Worm (Caenorhabditis elegans) whole organism, L1 larva: ENCODE measurements around the gene F54E2.1.

Experiments
- Y116A8C.19 ChIP-seq: sonication (generic microtip); optimal IDR thresholded peaks from 2 replicates; lab custom pipeline; 2016; ENCODE audit warnings: missing compliant biosample characterization, missing genetic modification characterization, borderline replicate concordance
- alr-1 ChIP-seq: fragments of 200-800 bp; sonication (Bioruptor generic); optimal IDR thresholded peaks from 2 replicates; lab custom pipeline; 2018; ENCODE audit warnings: borderline replicate concordance, mild to moderate bottlenecking, missing genetic modification characterization, missing compliant biosample characterization
- aly-2 ChIP-seq: fragments of 150-350 bp; optimal IDR thresholded peaks from 2 replicates; lab custom pipeline; 2014; ENCODE audit warnings: missing biosample characterization, missing genetic modification characterization
- ceh-63 ChIP-seq: fragments of 200-800 bp; sonication (Bioruptor generic); optimal IDR thresholded peaks from 2 replicates; lab custom pipeline; 2018; ENCODE audit warnings: mild to moderate bottlenecking, missing genetic modification characterization, missing compliant biosample characterization
- ceh-8 ChIP-seq: fragments of 200-800 bp; sonication (Bioruptor generic); optimal IDR thresholded peaks from 2 replicates; lab custom pipeline; 2018; ENCODE audit warnings: mild to moderate bottlenecking, missing genetic modification characterization, moderate library complexity, missing compliant biosample characterization
- ceh-88 ChIP-seq: fragments of 200-800 bp; sonication (Bioruptor generic); IDR thresholded peaks from 2 replicates; pipeline ENCODE4 v1.3.6; 2022; ENCODE audit warnings: missing genetic modification characterization, missing compliant biosample characterization
- efl-1 ChIP-seq, 4 experiments: fragments of 150-350 bp; optimal IDR thresholded peaks in 3 of 4; peaks in 1 of 4; 1 replicate in 1 of 4; 2 replicates in 3 of 4; lab custom pipeline; 2014; ENCODE audit warnings: missing biosample characterization in 2 of 4, missing genetic modification characterization in 2 of 4, missing genetic modification reagents in 2 of 4
- efl-3 ChIP-seq: fragments of 200-800 bp; sonication (Bioruptor generic); optimal IDR thresholded peaks from 2 replicates; lab custom pipeline; 2018; ENCODE audit warnings: mild to moderate bottlenecking, missing genetic modification characterization, missing compliant biosample characterization
- egl-13 ChIP-seq: sonication (generic microtip); optimal IDR thresholded peaks from 2 replicates; lab custom pipeline; 2016; ENCODE audit warnings: missing genotype, missing genetic modification reagents, missing genetic modification characterization, missing compliant biosample characterization
- egl-27 ChIP-seq, 2 experiments: fragments of 150-350 bp in 1 of 2; sonication (generic microtip); optimal IDR thresholded peaks; 3 replicates each; lab custom pipeline; 2017 to 2018; ENCODE audit warnings: missing biosample characterization in 2 of 2, missing genetic modification characterization in 2 of 2, missing genetic modification reagents in 2 of 2
- elt-3 ChIP-seq, 6 experiments: fragments of 150-350 bp in 1 of 6; sonication (generic microtip); optimal IDR thresholded peaks; 2 replicates each; lab custom pipeline; 2017 to 2018; ENCODE audit warnings: missing biosample characterization in 6 of 6, missing genetic modification characterization in 6 of 6, inconsistent platforms in 1 of 6
- fkh-4 ChIP-seq: sonication (generic microtip); optimal IDR thresholded peaks from 2 replicates; lab custom pipeline; 2016; ENCODE audit warnings: missing compliant biosample characterization, missing genetic modification characterization, borderline replicate concordance
- fkh-8 ChIP-seq: sonication (generic microtip); optimal IDR thresholded peaks from 2 replicates; lab custom pipeline; 2016; ENCODE audit warnings: mild to moderate bottlenecking, missing genetic modification characterization, missing compliant biosample characterization
- fos-1 ChIP-seq: fragments of 150-350 bp; optimal IDR thresholded peaks from 2 replicates; lab custom pipeline; 2014; ENCODE audit warnings: missing biosample characterization, missing genetic modification characterization
- grh-1 ChIP-seq: fragments of 200-800 bp; sonication (Bioruptor generic); IDR thresholded peaks from 2 replicates; pipeline ENCODE4 v1.3.6; 2022; ENCODE audit warnings: missing genetic modification reagents, missing genetic modification characterization, missing compliant biosample characterization
- lin-15B ChIP-seq: fragments of 150-350 bp; sonication (generic microtip); optimal IDR thresholded peaks from 3 replicates; lab custom pipeline; 2014; ENCODE audit warnings: missing biosample characterization, missing genetic modification characterization
- lir-3 ChIP-seq: sonication (generic microtip); optimal IDR thresholded peaks from 2 replicates; lab custom pipeline; 2016; ENCODE audit warnings: mild to moderate bottlenecking, missing genetic modification characterization, moderate library complexity, missing compliant biosample characterization; ENCODE audit not compliant: poor library complexity
- lsy-2 ChIP-seq, 2 experiments: fragments of 150-350 bp; optimal IDR thresholded peaks; 2 replicates each; lab custom pipeline; 2014; ENCODE audit warnings: missing biosample characterization in 2 of 2, missing genetic modification characterization in 2 of 2
- nhr-12 ChIP-seq: sonication (generic microtip); optimal IDR thresholded peaks from 2 replicates; lab custom pipeline; 2017; ENCODE audit warnings: missing biosample characterization, missing genetic modification characterization
- nhr-20 ChIP-seq: sonication (generic microtip); optimal IDR thresholded peaks from 2 replicates; lab custom pipeline; 2016; ENCODE audit warnings: mild to moderate bottlenecking, missing genetic modification characterization, missing compliant biosample characterization
- nhr-237 ChIP-seq: fragments of 150-350 bp; optimal IDR thresholded peaks from 2 replicates; lab custom pipeline; 2014; ENCODE audit warnings: missing biosample characterization, missing genetic modification characterization
- nhr-47 ChIP-seq: sonication (generic microtip); optimal IDR thresholded peaks from 2 replicates; lab custom pipeline; 2016; ENCODE audit warnings: mild to moderate bottlenecking, missing genetic modification characterization, moderate library complexity, missing compliant biosample characterization
- nhr-76 ChIP-seq: sonication (generic microtip); optimal IDR thresholded peaks from 2 replicates; lab custom pipeline; 2017; ENCODE audit warnings: missing biosample characterization, missing genetic modification characterization
- pax-3 ChIP-seq: fragments of 200-800 bp; sonication (Bioruptor generic); optimal IDR thresholded peaks from 2 replicates; lab custom pipeline; 2018; ENCODE audit warnings: mild to moderate bottlenecking, missing genetic modification characterization, moderate library complexity, missing compliant biosample characterization
- skn-1 ChIP-seq: fragments of 150-350 bp; optimal IDR thresholded peaks from 2 replicates; lab custom pipeline; 2014; ENCODE audit warnings: missing biosample characterization, missing genetic modification characterization
- snpc-4 ChIP-seq: fragments of 150-350 bp; optimal IDR thresholded peaks from 2 replicates; lab custom pipeline; 2014; ENCODE audit warnings: missing biosample characterization, missing genetic modification characterization
- snu-23 ChIP-seq: sonication (generic microtip); optimal IDR thresholded peaks from 2 replicates; lab custom pipeline; 2016; ENCODE audit warnings: missing genetic modification characterization, missing compliant biosample characterization
- sox-4 ChIP-seq: sonication (generic microtip); optimal IDR thresholded peaks from 2 replicates; lab custom pipeline; 2016; ENCODE audit warnings: missing genetic modification characterization, missing compliant biosample characterization
- sptf-1 ChIP-seq: fragments of 150-350 bp; optimal IDR thresholded peaks from 2 replicates; lab custom pipeline; 2014; ENCODE audit warnings: missing biosample characterization, missing genetic modification characterization
- swsn-7 ChIP-seq: sonication (generic microtip); optimal IDR thresholded peaks from 2 replicates; lab custom pipeline; 2016; ENCODE audit warnings: missing genetic modification characterization, missing compliant biosample characterization
- tlp-1 ChIP-seq: fragments of 150-350 bp; optimal IDR thresholded peaks from 2 replicates; lab custom pipeline; 2014; ENCODE audit warnings: missing biosample characterization, missing genetic modification characterization
- unc-30 ChIP-seq: sonication (generic microtip); optimal IDR thresholded peaks from 2 replicates; lab custom pipeline; 2017; ENCODE audit warnings: missing biosample characterization, missing genetic modification characterization
- unc-86 ChIP-seq: sonication (generic microtip); optimal IDR thresholded peaks from 2 replicates; lab custom pipeline; 2016; ENCODE audit warnings: missing genetic modification characterization, missing compliant biosample characterization
- vab-15 ChIP-seq: sonication (generic microtip); optimal IDR thresholded peaks from 2 replicates; lab custom pipeline; 2017; ENCODE audit warnings: missing genotype, mild to moderate bottlenecking, missing genetic modification characterization, missing compliant biosample characterization
- xbp-1 ChIP-seq: sonication (generic microtip); optimal IDR thresholded peaks from 2 replicates; lab custom pipeline; 2016; ENCODE audit warnings: missing genetic modification characterization, missing compliant biosample characterization
- zag-1 ChIP-seq: fragments of 150-350 bp; optimal IDR thresholded peaks from 2 replicates; lab custom pipeline; 2014; ENCODE audit warnings: missing biosample characterization, missing genetic modification characterization
- ztf-4 ChIP-seq: fragments of 150-350 bp; optimal IDR thresholded peaks from 2 replicates; lab custom pipeline; 2014; ENCODE audit warnings: missing biosample characterization, missing genetic modification characterization

F54E2.1 gene

DNA sequence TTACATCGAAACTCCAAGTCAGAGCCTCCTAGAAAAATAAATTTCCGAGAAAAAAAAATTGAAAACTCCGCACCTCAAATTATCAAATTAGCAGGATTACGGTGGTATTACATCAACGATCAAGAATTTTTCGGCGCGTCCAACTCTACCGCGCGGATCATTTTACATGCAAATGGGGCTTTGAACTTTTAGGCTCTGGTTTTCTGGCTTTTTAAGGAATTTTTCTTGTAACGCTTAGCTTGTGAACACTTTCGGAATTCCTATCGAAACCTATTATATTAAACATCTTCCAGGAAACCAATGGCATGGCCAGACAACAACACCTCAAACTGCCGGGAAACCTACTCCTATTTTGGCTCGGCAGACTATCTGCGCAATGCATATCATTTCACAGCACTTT, 38.6 kb upstream of the F54E2.1 start, which contains the start of gene srh-56:
srh-56 (plus strand) TSS at position 301 of the 400 bp plus-strand sequence.
- TF ChIP-seq efl-3 (no peak), fkh-4 (tag; lab: Kevin White, UChicago) (no peak)

DNA sequence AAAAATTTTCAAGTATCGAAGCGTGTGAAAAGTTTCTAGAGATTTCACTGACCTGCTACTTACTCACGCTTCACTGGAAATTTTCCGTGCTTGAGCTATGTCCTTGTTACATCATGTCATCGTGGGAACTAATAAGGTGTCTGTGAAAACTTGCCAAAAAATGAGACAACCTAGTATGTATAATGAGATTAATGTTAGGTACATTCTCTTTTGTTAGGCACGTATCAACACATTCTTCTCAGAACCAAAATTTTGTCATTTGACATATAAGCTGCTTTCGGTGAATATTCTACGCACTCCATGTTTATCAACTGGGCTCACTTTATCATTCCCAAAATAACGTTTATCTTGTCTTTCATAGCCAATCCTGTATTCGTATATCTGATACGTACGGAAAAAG, 36.2 kb upstream of the F54E2.1 start, which contains the start of gene srj-18:
srj-18 (plus strand) TSS at position 301 of the 400 bp plus-strand sequence.
- TF ChIP-seq unc-30 (tag; lab: Kevin White, UChicago) (no peak), ztf-4 (tag; lab: Kevin White, UChicago) (no peak), fos-1 (tag; lab: Kevin White, UChicago) (no peak), sox-4 (tag; lab: Kevin White, UChicago) (no peak), efl-1 (optimal IDR thresholded peaks at IDR 0.05; lab: Kevin White, UChicago) (no peak), efl-1 (GFP tag; optimal IDR thresholded peaks at IDR 0.05 in 1 of 2; lab: Kevin White, UChicago) (no peak), fkh-8 (tag; lab: Kevin White, UChicago) (peak; percentile 59), sptf-1 (tag; lab: Kevin White, UChicago) (no peak), Y116A8C.19 (tag; lab: Kevin White, UChicago) (no peak)

DNA sequence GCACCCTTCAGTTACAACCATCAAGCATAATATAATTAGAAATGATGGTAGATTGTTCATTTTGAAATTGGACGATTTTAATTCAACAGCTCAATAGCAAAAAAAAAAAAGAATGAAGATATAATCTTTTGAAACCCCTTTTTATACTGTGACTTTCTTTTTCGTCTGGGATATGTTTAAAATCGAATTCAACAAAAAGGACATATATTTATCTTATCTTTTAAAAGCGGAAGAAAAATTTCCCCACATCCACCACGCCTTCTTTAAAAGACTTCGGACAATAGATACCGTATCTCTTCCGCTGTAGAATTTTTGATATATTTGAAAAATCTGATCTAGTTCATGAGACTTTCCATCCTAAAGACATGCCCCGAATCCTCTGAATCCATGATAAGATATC, 29.4 kb upstream of the F54E2.1 start, which contains the start of gene R05D8.11:
R05D8.11 (minus strand) TSS at position 101 of the 400 bp plus-strand sequence.
- no peak for TF ChIP-seq alr-1 (tag; lab: Kevin White, UChicago)
- TF ChIP-seq elt-3 (tag; optimal IDR thresholded peaks at IDR 0.05; lab: Kevin White, UChicago): peak in 1 of 6 experiments; percentile 0

DNA sequence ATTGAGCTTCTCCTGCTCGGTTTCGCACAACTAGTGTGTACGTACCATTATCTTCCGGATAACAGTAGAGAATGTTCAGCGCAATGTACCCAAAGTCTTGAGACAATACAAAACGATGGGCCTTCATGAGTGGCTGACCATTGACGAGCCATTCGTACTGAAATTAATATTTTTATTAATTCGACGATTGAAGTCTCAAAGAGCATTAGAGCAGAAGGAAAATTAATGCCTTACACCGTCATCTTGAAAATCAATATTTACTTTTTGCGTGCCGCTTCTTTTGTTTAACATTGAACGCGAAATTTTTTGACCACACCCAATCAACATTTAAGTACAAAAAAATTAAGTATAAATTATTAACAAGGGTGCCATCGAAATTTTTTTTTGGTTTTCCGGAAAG, 17.2 kb upstream of the F54E2.1 start:
- TF ChIP-seq efl-1 (optimal IDR thresholded peaks at IDR 0.05; lab: Kevin White, UChicago) (no peak), efl-1 (GFP tag; optimal IDR thresholded peaks at IDR 0.05 in 1 of 2; lab: Kevin White, UChicago) (peak in 1 of 2 experiments; percentile 68), lir-3 (no peak), ceh-88 (GFP tag; lab: Robert Waterston, UW) (no peak)

DNA sequence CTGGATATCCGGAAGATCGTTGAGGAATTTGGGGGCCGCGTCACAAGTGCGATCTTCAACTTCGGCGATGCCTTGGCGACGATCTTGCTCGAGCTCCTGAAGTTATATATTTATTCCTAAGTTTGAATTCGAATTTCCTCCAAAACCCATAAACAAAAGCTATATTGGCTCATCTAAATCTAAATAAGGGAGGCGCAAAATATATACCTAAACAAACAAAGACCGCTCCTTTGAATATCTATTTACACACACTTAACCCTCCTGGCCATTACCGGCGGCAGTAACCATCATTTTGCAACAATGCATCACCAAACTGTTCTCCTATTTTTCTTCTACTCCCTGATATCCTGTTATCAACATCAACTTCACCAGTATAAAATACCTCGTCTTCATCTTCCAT, 14.2 kb upstream of the F54E2.1 start, which contains the start of gene F54E2.2:
F54E2.2 (plus strand) TSS at position 301 of the 400 bp plus-strand sequence.
- TF ChIP-seq snu-23 (GFP tag; lab: Kevin White, UChicago): no peak
- no peak for TF ChIP-seq nhr-47 (tag; lab: Kevin White, UChicago)
- TF ChIP-seq ceh-8: no peak
- TF ChIP-seq zag-1: no peak
- TF ChIP-seq xbp-1: no peak
- TF ChIP-seq sox-4 (tag; lab: Kevin White, UChicago): no peak
- TF ChIP-seq alr-1 (tag; lab: Kevin White, UChicago): no peak
- no peak for TF ChIP-seq egl-27 (tag; optimal IDR thresholded peaks at IDR 0.05; lab: Kevin White, UChicago)
- TF ChIP-seq egl-13: no peak
- no peak for TF ChIP-seq nhr-237 (tag; lab: Kevin White, UChicago)
- TF ChIP-seq lsy-2 (tag; optimal IDR thresholded peaks at IDR 0.05; lab: Kevin White, UChicago): no peak
- TF ChIP-seq unc-86: no peak
- TF ChIP-seq swsn-7 (tag; lab: Kevin White, UChicago): no peak
- TF ChIP-seq efl-3: no peak

DNA sequence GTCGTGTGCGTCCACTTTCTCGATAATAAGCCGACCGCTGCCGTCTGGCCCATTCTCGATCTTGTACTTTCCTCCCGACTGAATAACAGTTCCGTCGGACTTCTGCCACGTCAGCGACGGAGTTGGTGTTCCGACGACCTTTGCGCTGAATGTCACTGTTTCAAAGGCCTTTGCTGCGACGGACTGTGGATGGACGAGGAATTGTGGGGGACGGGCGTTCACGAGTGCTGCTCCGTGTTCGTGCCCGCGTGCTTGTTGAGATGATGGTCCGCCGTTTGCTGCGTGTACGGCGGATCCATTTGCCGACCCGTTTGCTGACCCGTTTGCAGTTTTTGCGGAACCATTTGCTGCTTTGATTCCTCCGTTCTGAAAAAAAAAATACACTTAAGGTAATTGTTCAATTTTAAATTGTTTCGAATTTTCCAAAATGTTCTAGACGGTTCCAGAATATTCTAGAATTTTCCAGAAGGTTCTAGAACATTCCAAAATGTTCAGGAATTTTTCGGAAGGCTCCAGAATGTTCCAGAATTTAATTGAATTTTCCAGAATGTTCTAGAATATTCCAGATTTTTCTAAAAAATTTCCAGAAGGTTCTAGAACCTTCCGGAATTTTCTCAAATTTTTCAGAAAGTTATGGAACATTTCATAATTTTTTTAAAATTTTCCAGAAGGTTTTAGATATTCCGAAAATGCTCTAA, 10.9 kb upstream of the F54E2.1 start:
- TF ChIP-seq aly-2 (no peak), nhr-12 (no peak), nhr-237 (tag; lab: Kevin White, UChicago) (no peak), pax-3 (tag; lab: Kevin White, UChicago) (no peak), vab-15 (tag; lab: Kevin White, UChicago) (no peak), skn-1 (tag; lab: Kevin White, UChicago) (no peak), ceh-63 (GFP tag; lab: Kevin White, UChicago) (no peak), sptf-1 (tag; lab: Kevin White, UChicago) (no peak), nhr-47 (tag; lab: Kevin White, UChicago) (no peak), tlp-1 (tag; lab: Kevin White, UChicago) (no peak), ceh-8 (no peak), nhr-20 (tag; lab: Kevin White, UChicago) (no peak), nhr-76 (no peak), lin-15B (tag; lab: Kevin White, UChicago) (no peak), snpc-4 (tag; lab: Kevin White, UChicago) (no peak), grh-1 (GFP tag; lab: Robert Waterston, UW) (no peak)
